Fruit fly (Drosophila melanogaster) whole organism, adult: ENCODE data around the gene lbe.

Experiments
- CG11617 ChIP-seq: fragments of 200-800 bp; sonication (Bioruptor generic); optimal IDR thresholded peaks from 2 replicates; lab custom pipeline; 2017; ENCODE audit warnings: mild to moderate bottlenecking, missing biosample characterization, missing genetic modification reagents, missing genetic modification characterization
- CG12768 ChIP-seq: fragments of 200-800 bp; sonication (Bioruptor generic); optimal IDR thresholded peaks from 2 replicates; lab custom pipeline; 2017; ENCODE audit warnings: missing biosample characterization, missing genetic modification characterization, mild to moderate bottlenecking, moderate library complexity, missing genetic modification reagents
- CG14711 ChIP-seq: fragments of 200-800 bp; sonication (Bioruptor generic); optimal IDR thresholded peaks from 2 replicates; lab custom pipeline; 2018; ENCODE audit warnings: missing biosample characterization, mild to moderate bottlenecking, missing genetic modification characterization, moderate library complexity
- CG1620 ChIP-seq: fragments of 200-800 bp; sonication (Bioruptor generic); optimal IDR thresholded peaks from 2 replicates; lab custom pipeline; 2016; ENCODE audit warnings: missing biosample characterization, missing genetic modification characterization
- CG33017 ChIP-seq: fragments of 200-800 bp; sonication (Bioruptor generic); optimal IDR thresholded peaks from 2 replicates; lab custom pipeline; 2018; ENCODE audit warnings: missing biosample characterization, mild to moderate bottlenecking, missing genetic modification characterization, moderate library complexity
- CG5204 ChIP-seq: fragments of 200-800 bp; sonication (Bioruptor generic); optimal IDR thresholded peaks from 2 replicates; lab custom pipeline; 2016; ENCODE audit warnings: missing biosample characterization, missing genetic modification characterization
- CG7045 ChIP-seq: fragments of 200-800 bp; sonication (Bioruptor generic); optimal IDR thresholded peaks from 2 replicates; lab custom pipeline; 2017; ENCODE audit warnings: missing biosample characterization, mild to moderate bottlenecking, missing genetic modification characterization
- CG7101 ChIP-seq: fragments of 200-800 bp; sonication (Bioruptor generic); optimal IDR thresholded peaks from 2 replicates; lab custom pipeline; 2018; ENCODE audit warnings: missing biosample characterization, mild to moderate bottlenecking, missing genetic modification characterization, moderate library complexity
- Clk ChIP-seq: fragments of 200-800 bp; sonication (Bioruptor generic); optimal IDR thresholded peaks from 2 replicates; lab custom pipeline; 2017; ENCODE audit warnings: missing biosample characterization, missing genetic modification characterization
- Crg-1 ChIP-seq: fragments of 200-800 bp; sonication (Bioruptor generic); optimal IDR thresholded peaks from 2 replicates; lab custom pipeline; 2016; ENCODE audit warnings: missing biosample characterization, missing genetic modification characterization
- Hr96 ChIP-seq: fragments of 200-800 bp; sonication (Bioruptor generic); optimal IDR thresholded peaks from 2 replicates; lab custom pipeline; 2016; ENCODE audit warnings: missing biosample characterization, missing genetic modification characterization
- Mnt ChIP-seq: fragments of 200-800 bp; sonication (Bioruptor generic); optimal IDR thresholded peaks from 2 replicates; lab custom pipeline; 2016; ENCODE audit warnings: missing biosample characterization, mild to moderate bottlenecking, missing genetic modification characterization
- bab1 ChIP-seq: fragments of 200-800 bp; sonication (Bioruptor generic); optimal IDR thresholded peaks from 3 replicates; lab custom pipeline; 2019; ENCODE audit warnings: missing biosample characterization, mild to moderate bottlenecking, missing genetic modification characterization, moderate library complexity
- cic ChIP-seq: fragments of 200-800 bp; sonication (Bioruptor generic); optimal IDR thresholded peaks from 2 replicates; lab custom pipeline; 2017; ENCODE audit warnings: missing biosample characterization, mild to moderate bottlenecking, missing genetic modification characterization, moderate library complexity
- cnc ChIP-seq, 2 experiments: fragments of >200 bp; optimal IDR thresholded peaks; 2 replicates each; lab custom pipeline; 2017
- kay ChIP-seq: fragments of 200-800 bp; sonication (Bioruptor generic); peaks from one replicate; lab custom pipeline; 2016; ENCODE audit warnings: missing biosample characterization, missing genetic modification characterization, borderline replicate concordance
- ovo ChIP-seq: fragments of 200-800 bp; sonication (Bioruptor generic); optimal IDR thresholded peaks from 2 replicates; lab custom pipeline; 2016; ENCODE audit warnings: missing biosample characterization, missing genetic modification characterization
- pad ChIP-seq: fragments of 200-800 bp; sonication (Bioruptor generic); optimal IDR thresholded peaks from 3 replicates; lab custom pipeline; 2017; ENCODE audit warnings: missing biosample characterization, missing genetic modification characterization, mild to moderate bottlenecking, moderate library complexity, missing genetic modification reagents
- tj ChIP-seq: fragments of 200-800 bp; sonication (Bioruptor generic); optimal IDR thresholded peaks from 3 replicates; lab custom pipeline; 2017; ENCODE audit warnings: missing biosample characterization, mild to moderate bottlenecking, missing genetic modification characterization, moderate library complexity
- toe ChIP-seq: fragments of 200-800 bp; sonication (Bioruptor generic); optimal IDR thresholded peaks from 2 replicates; lab custom pipeline; 2016; ENCODE audit warnings: missing biosample characterization, missing genetic modification characterization

lbe gene

dm6 chr3R:21440760-21441159 is 5.6 kb downstream of the lbe start:
- no peak for TF ChIP-seq cnc (optimal IDR thresholded peaks at IDR 0.05; lab: Kevin White, UChicago)
- no peak for TF ChIP-seq CG33017
- no peak for TF ChIP-seq ovo (GFP tag; lab: Kevin White, UChicago)
- TF ChIP-seq CG12768 (GFP tag; lab: Kevin White, UChicago): no peak
- TF ChIP-seq CG7101: no peak
- TF ChIP-seq CG11617: no peak
- TF ChIP-seq CG7045 (GFP tag; lab: Kevin White, UChicago): no peak
- TF ChIP-seq kay (GFP tag; lab: Kevin White, UChicago): no peak
- TF ChIP-seq Crg-1 (GFP tag; lab: Kevin White, UChicago): no peak
- TF ChIP-seq tj: no peak
- no peak for TF ChIP-seq pad (GFP tag; lab: Kevin White, UChicago)
- no peak for TF ChIP-seq toe (GFP tag; lab: Kevin White, UChicago)
- TF ChIP-seq CG1620 (GFP tag; lab: Kevin White, UChicago): no peak
- TF ChIP-seq CG5204: no peak
- no peak for TF ChIP-seq Clk (GFP tag; lab: Kevin White, UChicago)

- TF ChIP-seq bab1 (GFP tag; lab: Kevin White, UChicago) (no peak), tj (no peak), CG14711 (tag; lab: Kevin White, UChicago) (no peak), CG7045 (GFP tag; lab: Kevin White, UChicago) (no peak), Hr96 (GFP tag; lab: Kevin White, UChicago) (no peak), CG5204 (no peak), CG7101 (no peak), pad (GFP tag; lab: Kevin White, UChicago) (no peak), CG11617 (no peak), cnc (optimal IDR thresholded peaks at IDR 0.05; lab: Kevin White, UChicago) (no peak), cic (GFP tag; lab: Kevin White, UChicago) (no peak), ovo (GFP tag; lab: Kevin White, UChicago) (no peak), Mnt (no peak)
These were observed 6.2 kb downstream of the lbe start for dm6 chr3R:21440102-21440501.

- no peak for TF ChIP-seq CG12768 (GFP tag; lab: Kevin White, UChicago)
- TF ChIP-seq kay (GFP tag; lab: Kevin White, UChicago): no peak
- TF ChIP-seq CG11617: no peak
- no peak for TF ChIP-seq Crg-1 (GFP tag; lab: Kevin White, UChicago)
- TF ChIP-seq CG7101: no peak
- no peak for TF ChIP-seq Mnt
- TF ChIP-seq toe (GFP tag; lab: Kevin White, UChicago): no peak
- no peak for TF ChIP-seq CG5204
- TF ChIP-seq CG1620 (GFP tag; lab: Kevin White, UChicago): no peak
These were observed 8.7 kb downstream of the lbe start for dm6 chr3R:21437515-21438090.

- TF ChIP-seq toe (GFP tag; lab: Kevin White, UChicago) (no peak), cic (GFP tag; lab: Kevin White, UChicago) (no peak), Crg-1 (GFP tag; lab: Kevin White, UChicago) (no peak), tj (no peak), CG11617 (no peak), CG33017 (no peak), CG7101 (no peak), pad (GFP tag; lab: Kevin White, UChicago) (no peak), CG14711 (tag; lab: Kevin White, UChicago) (no peak), ovo (GFP tag; lab: Kevin White, UChicago) (no peak), CG12768 (GFP tag; lab: Kevin White, UChicago) (no peak), CG7045 (GFP tag; lab: Kevin White, UChicago) (no peak), Hr96 (GFP tag; lab: Kevin White, UChicago) (no peak), kay (GFP tag; lab: Kevin White, UChicago) (no peak), CG1620 (GFP tag; lab: Kevin White, UChicago) (no peak), Mnt (no peak), cnc (optimal IDR thresholded peaks at IDR 0.05; lab: Kevin White, UChicago) (no peak), Clk (GFP tag; lab: Kevin White, UChicago) (no peak)
These were observed 12.3 kb downstream of the lbe start, which contains the start of gene lbl for dm6 chr3R:21433879-21434559. Gene lbl, minus strand, starts transcription at chr3R:21434133.

- TF ChIP-seq CG12768 (GFP tag; lab: Kevin White, UChicago) (no peak), cnc (optimal IDR thresholded peaks at IDR 0.05; lab: Kevin White, UChicago) (no peak), CG1620 (GFP tag; lab: Kevin White, UChicago) (no peak), ovo (GFP tag; lab: Kevin White, UChicago) (no peak), CG33017 (no peak), CG11617 (no peak), Hr96 (GFP tag; lab: Kevin White, UChicago) (no peak), cic (GFP tag; lab: Kevin White, UChicago) (no peak), bab1 (GFP tag; lab: Kevin White, UChicago) (no peak), CG5204 (no peak), Clk (GFP tag; lab: Kevin White, UChicago) (no peak), kay (GFP tag; lab: Kevin White, UChicago) (no peak), Crg-1 (GFP tag; lab: Kevin White, UChicago) (no peak), CG7045 (GFP tag; lab: Kevin White, UChicago) (no peak), toe (GFP tag; lab: Kevin White, UChicago) (no peak), tj (no peak), pad (GFP tag; lab: Kevin White, UChicago) (no peak), CG7101 (no peak), CG14711 (tag; lab: Kevin White, UChicago) (no peak)
These were observed 19.5 kb downstream of the lbe start for dm6 chr3R:21426795-21427194.

- TF ChIP-seq CG7045 (GFP tag; lab: Kevin White, UChicago) (no peak), Clk (GFP tag; lab: Kevin White, UChicago) (no peak), CG11617 (no peak), cic (GFP tag; lab: Kevin White, UChicago) (no peak)
These were observed 26.4 kb downstream of the lbe start for dm6 chr3R:21419932-21420331.
